Worm (Caenorhabditis elegans) whole organism, L1 larva: Measurements from ENCODE around the gene C50F4.16.

Experiments used
- C04F5.9 ChIP-seq: sonication (generic microtip); optimal IDR thresholded peaks from 2 replicates; lab custom pipeline; 2016; ENCODE audit warnings: missing genetic modification characterization, missing compliant biosample characterization
- F16B12.6 ChIP-seq: fragments of 150-350 bp; optimal IDR thresholded peaks from 2 replicates; lab custom pipeline; 2014; ENCODE audit warnings: missing biosample characterization, missing genetic modification characterization
- alr-1 ChIP-seq: fragments of 200-800 bp; sonication (Bioruptor generic); optimal IDR thresholded peaks from 2 replicates; lab custom pipeline; 2018; ENCODE audit warnings: borderline replicate concordance, mild to moderate bottlenecking, missing genetic modification characterization, missing compliant biosample characterization
- ama-1 ChIP-seq: fragments of 150-350 bp; optimal IDR thresholded peaks from 2 replicates; lab custom pipeline; 2014
- blmp-1 ChIP-seq: fragments of 150-350 bp; optimal IDR thresholded peaks from 2 replicates; lab custom pipeline; 2014; ENCODE audit warnings: missing biosample characterization, missing genetic modification characterization
- ceh-63 ChIP-seq: fragments of 200-800 bp; sonication (Bioruptor generic); optimal IDR thresholded peaks from 2 replicates; lab custom pipeline; 2018; ENCODE audit warnings: mild to moderate bottlenecking, missing genetic modification characterization, missing compliant biosample characterization
- ceh-82 ChIP-seq, 3 experiments: fragments of 150-350 bp in 1 of 3; sonication (generic microtip) in 2 of 3; optimal IDR thresholded peaks; 2 replicates each; lab custom pipeline; 2014 to 2017; ENCODE audit warnings: missing biosample characterization in 3 of 3, missing genetic modification characterization in 3 of 3
- dsc-1 ChIP-seq: sonication (generic microtip); optimal IDR thresholded peaks from 2 replicates; lab custom pipeline; 2016; ENCODE audit warnings: mild to moderate bottlenecking, missing genetic modification characterization, missing compliant biosample characterization
- efl-1 ChIP-seq, 4 experiments: fragments of 150-350 bp; optimal IDR thresholded peaks in 3 of 4; peaks in 1 of 4; 1 replicate in 1 of 4; 2 replicates in 3 of 4; lab custom pipeline; 2014; ENCODE audit warnings: missing biosample characterization in 2 of 4, missing genetic modification characterization in 2 of 4, missing genetic modification reagents in 2 of 4
- efl-3 ChIP-seq: fragments of 200-800 bp; sonication (Bioruptor generic); optimal IDR thresholded peaks from 2 replicates; lab custom pipeline; 2018; ENCODE audit warnings: mild to moderate bottlenecking, missing genetic modification characterization, missing compliant biosample characterization
- elt-2 ChIP-seq: sonication (generic microtip); optimal IDR thresholded peaks from 2 replicates; lab custom pipeline; 2016; ENCODE audit warnings: missing genetic modification characterization, mild to moderate bottlenecking, inconsistent platforms, missing compliant biosample characterization, missing genetic modification reagents
- fkh-8 ChIP-seq: sonication (generic microtip); optimal IDR thresholded peaks from 2 replicates; lab custom pipeline; 2016; ENCODE audit warnings: mild to moderate bottlenecking, missing genetic modification characterization, missing compliant biosample characterization
- grh-1 ChIP-seq: fragments of 200-800 bp; sonication (Bioruptor generic); IDR thresholded peaks from 2 replicates; pipeline ENCODE4 v1.3.6; 2022; ENCODE audit warnings: missing genetic modification reagents, missing genetic modification characterization, missing compliant biosample characterization
- hlh-4 ChIP-seq: sonication (generic microtip); optimal IDR thresholded peaks from 2 replicates; lab custom pipeline; 2016; ENCODE audit warnings: mild to moderate bottlenecking, missing genetic modification characterization, missing compliant biosample characterization
- hpl-2 ChIP-seq: fragments of 150-350 bp; optimal IDR thresholded peaks from 2 replicates; lab custom pipeline; 2014; ENCODE audit warnings: missing biosample characterization, missing genetic modification reagents, missing genetic modification characterization
- isw-1 ChIP-seq: fragments of 200-800 bp; sonication (Bioruptor generic); IDR thresholded peaks from 2 replicates; pipeline ENCODE4 v1.3.6; 2022; ENCODE audit warnings: missing genetic modification characterization, missing compliant biosample characterization
- jun-1 ChIP-seq: fragments of 150-350 bp; optimal IDR thresholded peaks from 2 replicates; lab custom pipeline; 2014; ENCODE audit warnings: missing biosample characterization, missing genetic modification reagents, missing genetic modification characterization
- lin-13 ChIP-seq: fragments of 150-350 bp; optimal IDR thresholded peaks from 2 replicates; lab custom pipeline; 2014; ENCODE audit warnings: missing biosample characterization, missing genetic modification reagents, missing genetic modification characterization
- lin-14 ChIP-seq: fragments of 200-800 bp; sonication (Bioruptor generic); optimal IDR thresholded peaks from 2 replicates; lab custom pipeline; 2018; ENCODE audit warnings: mild to moderate bottlenecking, missing genetic modification characterization, moderate library complexity, missing compliant biosample characterization
- lin-35 ChIP-seq, 2 experiments: fragments of 150-350 bp; optimal IDR thresholded peaks; 2 replicates each; lab custom pipeline; 2014; ENCODE audit warnings: missing biosample characterization in 2 of 2, missing genetic modification characterization in 2 of 2, missing genetic modification reagents in 2 of 2
- lin-39 ChIP-seq: fragments of 150-350 bp; optimal IDR thresholded peaks from 2 replicates; lab custom pipeline; 2014; ENCODE audit warnings: missing biosample characterization, missing genetic modification reagents, missing genetic modification characterization
- lir-3 ChIP-seq: sonication (generic microtip); optimal IDR thresholded peaks from 2 replicates; lab custom pipeline; 2016; ENCODE audit warnings: mild to moderate bottlenecking, missing genetic modification characterization, moderate library complexity, missing compliant biosample characterization; ENCODE audit not compliant: poor library complexity
- mab-9 ChIP-seq: fragments of 200-800 bp; sonication (Bioruptor generic); IDR thresholded peaks from 2 replicates; pipeline ENCODE4 v1.3.6; 2022; ENCODE audit warnings: missing genetic modification reagents, missing genetic modification characterization, missing compliant biosample characterization
- mef-2 ChIP-seq: fragments of 150-350 bp; optimal IDR thresholded peaks from 2 replicates; lab custom pipeline; 2014; ENCODE audit warnings: missing biosample characterization, missing genetic modification characterization
- nhr-11 ChIP-seq: fragments of 150-350 bp; optimal IDR thresholded peaks from 2 replicates; lab custom pipeline; 2014; ENCODE audit warnings: missing biosample characterization, missing genetic modification characterization
- nhr-12 ChIP-seq: sonication (generic microtip); optimal IDR thresholded peaks from 2 replicates; lab custom pipeline; 2017; ENCODE audit warnings: missing biosample characterization, missing genetic modification characterization
- nhr-237 ChIP-seq: fragments of 150-350 bp; optimal IDR thresholded peaks from 2 replicates; lab custom pipeline; 2014; ENCODE audit warnings: missing biosample characterization, missing genetic modification characterization
- nhr-28 ChIP-seq: fragments of 150-350 bp; optimal IDR thresholded peaks from 2 replicates; lab custom pipeline; 2014; ENCODE audit warnings: missing biosample characterization, missing genetic modification characterization
- nhr-71 ChIP-seq: sonication (generic microtip); optimal IDR thresholded peaks from 2 replicates; lab custom pipeline; 2016; ENCODE audit warnings: mild to moderate bottlenecking, missing genetic modification characterization, moderate library complexity, missing compliant biosample characterization
- pqm-1 ChIP-seq: sonication (generic microtip); optimal IDR thresholded peaks from 3 replicates; lab custom pipeline; 2017; ENCODE audit warnings: missing biosample characterization, missing genetic modification characterization
- snu-23 ChIP-seq: sonication (generic microtip); optimal IDR thresholded peaks from 2 replicates; lab custom pipeline; 2016; ENCODE audit warnings: missing genetic modification characterization, missing compliant biosample characterization
- sptf-1 ChIP-seq: fragments of 150-350 bp; optimal IDR thresholded peaks from 2 replicates; lab custom pipeline; 2014; ENCODE audit warnings: missing biosample characterization, missing genetic modification characterization
- unc-62 ChIP-seq: fragments of 150-350 bp; optimal IDR thresholded peaks from 2 replicates; lab custom pipeline; 2014; ENCODE audit warnings: missing biosample characterization, missing genetic modification reagents, missing genetic modification characterization
- unc-86 ChIP-seq: sonication (generic microtip); optimal IDR thresholded peaks from 2 replicates; lab custom pipeline; 2016; ENCODE audit warnings: missing genetic modification characterization, missing compliant biosample characterization
- xbp-1 ChIP-seq: sonication (generic microtip); optimal IDR thresholded peaks from 2 replicates; lab custom pipeline; 2016; ENCODE audit warnings: missing genetic modification characterization, missing compliant biosample characterization
- ztf-11 ChIP-seq, 2 experiments: sonication (generic microtip); optimal IDR thresholded peaks; 2 replicates each; lab custom pipeline; 2016 to 2017; ENCODE audit warnings: missing genetic modification characterization in 2 of 2, missing biosample characterization in 1 of 2, missing compliant biosample characterization in 1 of 2

C50F4.16 gene

ce11 chrV:9582594-9583322 lies 41.4 kb upstream of the C50F4.16 start, which contains the start of gene rtfo-1 (continued):
- no peak for TF ChIP-seq isw-1
- TF ChIP-seq lir-3 (tag; lab: Kevin White, UChicago), result peak; percentile 31
- no peak for TF ChIP-seq F16B12.6
- no peak for TF ChIP-seq mef-2 (tag; lab: Kevin White, UChicago)
- TF ChIP-seq grh-1 (GFP tag; lab: Robert Waterston, UW), result no peak
- TF ChIP-seq nhr-71 (tag; lab: Kevin White, UChicago), result peak; percentile 58
- TF ChIP-seq jun-1 (tag; lab: Kevin White, UChicago), result no peak
- no peak for TF ChIP-seq fkh-8 (tag; lab: Kevin White, UChicago)
- peak; percentile 54 for TF ChIP-seq xbp-1 (tag; lab: Kevin White, UChicago)
- TF ChIP-seq nhr-237 (tag; lab: Kevin White, UChicago), result no peak
- TF ChIP-seq hpl-2 (GFP tag; lab: Kevin White, UChicago), result peak; percentile 38
- TF ChIP-seq mab-9 (GFP tag; lab: Robert Waterston, UW), result no peak

ce11 chrV:9576991-9577390 lies 35.6 kb upstream of the C50F4.16 start, which contains the start of gene F25B3.2:
TSS of gene F25B3.2 (plus strand) at chrV:9577291.
- TF ChIP-seq ceh-82 (tag; optimal IDR thresholded peaks at IDR 0.05; lab: Kevin White, UChicago) (no peak), lin-14 (GFP tag; lab: Kevin White, UChicago) (no peak), ceh-63 (GFP tag; lab: Kevin White, UChicago) (no peak), nhr-237 (tag; lab: Kevin White, UChicago) (no peak), sptf-1 (no peak), C04F5.9 (tag; lab: Kevin White, UChicago) (no peak), nhr-12 (tag; lab: Kevin White, UChicago) (no peak), unc-62 (GFP tag; lab: Kevin White, UChicago) (no peak), snu-23 (GFP tag; lab: Kevin White, UChicago) (no peak), nhr-28 (tag; lab: Kevin White, UChicago) (no peak), ztf-11 (tag; optimal IDR thresholded peaks at IDR 0.05; lab: Kevin White, UChicago) (no peak), efl-3 (GFP tag; lab: Kevin White, UChicago) (no peak), fkh-8 (tag; lab: Kevin White, UChicago) (no peak), elt-2 (tag; lab: Kevin White, UChicago) (no peak), dsc-1 (tag; lab: Kevin White, UChicago) (no peak), xbp-1 (tag; lab: Kevin White, UChicago) (no peak), unc-86 (tag; lab: Kevin White, UChicago) (no peak), hpl-2 (GFP tag; lab: Kevin White, UChicago) (no peak), lin-35 (GFP tag; optimal IDR thresholded peaks at IDR 0.05; lab: Kevin White, UChicago) (no peak)

- TF ChIP-seq unc-62 (GFP tag; lab: Kevin White, UChicago), result no peak
- TF ChIP-seq blmp-1, result peak; percentile 30
Measured at ce11 chrV:9571673-9572072, 30.3 kb upstream of the C50F4.16 start.

ce11 chrV:9571056-9571455 lies 29.6 kb upstream of the C50F4.16 start:
- TF ChIP-seq elt-2 (tag; lab: Kevin White, UChicago) (peak; percentile 68), hlh-4 (no peak)

ce11 chrV:9570197-9570596 lies 28.8 kb upstream of the C50F4.16 start, which contains the start of gene F25B3.5:
TSS of gene F25B3.5 (minus strand) at chrV:9570297.
- peak; percentile 41 for TF ChIP-seq elt-2 (tag; lab: Kevin White, UChicago)
- TF ChIP-seq efl-3 (GFP tag; lab: Kevin White, UChicago), result no peak

- TF ChIP-seq lin-35 (GFP tag; optimal IDR thresholded peaks at IDR 0.05; lab: Kevin White, UChicago), result no peak
- TF ChIP-seq lin-13 (GFP tag; lab: Kevin White, UChicago), result no peak
- TF ChIP-seq efl-1 (optimal IDR thresholded peaks at IDR 0.05; lab: Kevin White, UChicago), result no peak
- TF ChIP-seq efl-1 (GFP tag; optimal IDR thresholded peaks at IDR 0.05 in 1 of 2; lab: Kevin White, UChicago), result no peak
- no peak for TF ChIP-seq nhr-28 (tag; lab: Kevin White, UChicago)
- TF ChIP-seq isw-1, result no peak
- no peak for TF ChIP-seq lin-39 (tag; lab: Kevin White, UChicago)
- no peak for TF ChIP-seq alr-1 (tag; lab: Kevin White, UChicago)
- TF ChIP-seq nhr-71 (tag; lab: Kevin White, UChicago), result no peak
- no peak for TF ChIP-seq xbp-1 (tag; lab: Kevin White, UChicago)
- no peak for TF ChIP-seq lin-14 (GFP tag; lab: Kevin White, UChicago)
- TF ChIP-seq ama-1, result no peak
- no peak for TF ChIP-seq nhr-11 (tag; lab: Kevin White, UChicago)
- TF ChIP-seq pqm-1 (tag; lab: Kevin White, UChicago), result no peak
Measured at ce11 chrV:9568707-9569106, 27.3 kb upstream of the C50F4.16 start, which contains the start of gene F25B3.4. TSS of gene F25B3.4 (minus strand) at chrV:9568807.
